Worm (Caenorhabditis elegans) whole organism, early embryonic: Measurements from ENCODE around the gene ugt-15.

Experiments used
- B0310.2 ChIP-seq: sonication (generic microtip); optimal IDR thresholded peaks from 2 replicates; lab custom pipeline; 2016; ENCODE audit warnings: mild to moderate bottlenecking, missing genetic modification characterization, missing compliant biosample characterization
- F13C5.2 ChIP-seq: sonication (generic microtip); optimal IDR thresholded peaks from 2 replicates; lab custom pipeline; 2017; ENCODE audit warnings: mild to moderate bottlenecking, missing genetic modification characterization, inconsistent platforms, missing compliant biosample characterization
- aly-1 ChIP-seq: sonication (generic microtip); optimal IDR thresholded peaks from 2 replicates; lab custom pipeline; 2016; ENCODE audit warnings: missing genetic modification characterization, missing compliant biosample characterization
- ama-1 ChIP-seq: fragments of 150-350 bp; optimal IDR thresholded peaks from 2 replicates; lab custom pipeline; 2014
- ceh-13 ChIP-seq: fragments of 200-800 bp; sonication (Bioruptor generic); optimal IDR thresholded peaks from 2 replicates; lab custom pipeline; 2018; ENCODE audit warnings: mild to moderate bottlenecking, missing genetic modification characterization, missing compliant biosample characterization
- ceh-36 ChIP-seq: sonication (generic microtip); optimal IDR thresholded peaks from 2 replicates; lab custom pipeline; 2016; ENCODE audit warnings: missing genetic modification characterization, inconsistent platforms, missing compliant biosample characterization
- ets-7 ChIP-seq: sonication (generic microtip); optimal IDR thresholded peaks from 2 replicates; lab custom pipeline; 2016; ENCODE audit warnings: missing genotype, missing genetic modification characterization, missing compliant biosample characterization
- flt-1 ChIP-seq: fragments of 200-800 bp; sonication (Bioruptor generic); IDR thresholded peaks from 2 replicates; pipeline ENCODE4 v1.3.6; 2022; ENCODE audit warnings: missing genetic modification characterization, missing compliant biosample characterization
- hmbx-1 ChIP-seq: sonication (generic microtip); optimal IDR thresholded peaks from 2 replicates; lab custom pipeline; 2016; ENCODE audit warnings: mild to moderate bottlenecking, missing genetic modification characterization, missing compliant biosample characterization
- hmg-4 ChIP-seq: fragments of 200-800 bp; sonication (Bioruptor generic); optimal IDR thresholded peaks from 2 replicates; lab custom pipeline; 2018; ENCODE audit warnings: mild to moderate bottlenecking, missing genetic modification characterization, missing compliant biosample characterization
- hnd-1 ChIP-seq: sonication (generic microtip); optimal IDR thresholded peaks from 2 replicates; lab custom pipeline; 2016; ENCODE audit warnings: missing genetic modification characterization, missing compliant biosample characterization
- pes-1 ChIP-seq: fragments of 200-800 bp; sonication (Bioruptor generic); IDR thresholded peaks from 2 replicates; pipeline ENCODE4 v1.3.6; 2022; ENCODE audit warnings: missing genetic modification reagents, missing genetic modification characterization, missing compliant biosample characterization
- scrt-1 ChIP-seq: fragments of 200-800 bp; sonication (Bioruptor generic); IDR thresholded peaks from 2 replicates; pipeline ENCODE4 v1.3.6; 2022; ENCODE audit warnings: missing genetic modification characterization, missing compliant biosample characterization
- sea-1 ChIP-seq: fragments of 200-800 bp; sonication (Bioruptor generic); conservative IDR thresholded peaks from 2 replicates; pipeline ENCODE4 v1.3.6; 2022; ENCODE audit warnings: missing genetic modification characterization, missing compliant biosample characterization
- tbx-11 ChIP-seq: fragments of 200-800 bp; sonication (Bioruptor generic); IDR thresholded peaks from 2 replicates; pipeline ENCODE4 v1.3.6; 2022; ENCODE audit warnings: missing genetic modification characterization, missing compliant biosample characterization
- tbx-37 ChIP-seq: fragments of 200-800 bp; sonication (Bioruptor generic); conservative IDR thresholded peaks from 2 replicates; pipeline ENCODE4 v1.3.6; 2022; ENCODE audit warnings: missing genetic modification reagents, missing genetic modification characterization, missing compliant biosample characterization
- tra-4 ChIP-seq: sonication (generic microtip); optimal IDR thresholded peaks from 2 replicates; lab custom pipeline; 2017; ENCODE audit warnings: missing genetic modification characterization, missing compliant biosample characterization

The ugt-15 gene

ce11 chrV:12792752-12793151 lies 34.6 kb upstream of the ugt-15 start, which contains the start of gene ugt-5:
Gene ugt-5 (minus strand): TSS chrV:12792965.
- TF ChIP-seq ama-1 (lab: Kevin White, UChicago), result no peak
- no peak for TF ChIP-seq aly-1 (tag; lab: Kevin White, UChicago)
- TF ChIP-seq hmg-4 (GFP tag; lab: Kevin White, UChicago), result no peak
- no peak for TF ChIP-seq scrt-1
- TF ChIP-seq tbx-11 (GFP tag; lab: Robert Waterston, UW), result no peak
- no peak for TF ChIP-seq ceh-36 (tag; lab: Kevin White, UChicago)
- no peak for TF ChIP-seq hnd-1

- TF ChIP-seq scrt-1 (no peak), flt-1 (GFP tag; lab: Robert Waterston, UW) (no peak), hmbx-1 (tag; lab: Kevin White, UChicago) (no peak), F13C5.2 (tag; lab: Kevin White, UChicago) (no peak), ceh-13 (GFP tag; lab: Kevin White, UChicago) (no peak), pes-1 (GFP tag; lab: Robert Waterston, UW) (no peak), tbx-11 (GFP tag; lab: Robert Waterston, UW) (no peak), hmg-4 (GFP tag; lab: Kevin White, UChicago) (no peak), hnd-1 (no peak), ets-7 (tag; lab: Kevin White, UChicago) (no peak), ceh-36 (tag; lab: Kevin White, UChicago) (no peak)
These were observed 32.1 kb upstream of the ugt-15 start, which contains the start of gene ugt-4 for ce11 chrV:12795196-12795595. Gene ugt-4 (minus strand): TSS chrV:12795336.

ce11 chrV:12795927-12796326 lies 31.4 kb upstream of the ugt-15 start:
- TF ChIP-seq hnd-1 (no peak), ceh-36 (tag; lab: Kevin White, UChicago) (no peak), B0310.2 (tag; lab: Kevin White, UChicago) (no peak), ceh-13 (GFP tag; lab: Kevin White, UChicago) (no peak), sea-1 (no peak), ets-7 (tag; lab: Kevin White, UChicago) (no peak), tbx-37 (no peak), aly-1 (tag; lab: Kevin White, UChicago) (no peak), hmbx-1 (tag; lab: Kevin White, UChicago) (no peak), flt-1 (GFP tag; lab: Robert Waterston, UW) (no peak)

ce11 chrV:12796908-12797490 lies 30.3 kb upstream of the ugt-15 start:
- TF ChIP-seq tra-4 (tag; lab: Kevin White, UChicago) (no peak), scrt-1 (no peak), sea-1 (no peak), B0310.2 (tag; lab: Kevin White, UChicago) (no peak), F13C5.2 (tag; lab: Kevin White, UChicago) (no peak), aly-1 (tag; lab: Kevin White, UChicago) (no peak), flt-1 (GFP tag; lab: Robert Waterston, UW) (no peak), ama-1 (lab: Kevin White, UChicago) (no peak), ets-7 (tag; lab: Kevin White, UChicago) (no peak), ceh-13 (GFP tag; lab: Kevin White, UChicago) (no peak), tbx-11 (GFP tag; lab: Robert Waterston, UW) (no peak)

- TF ChIP-seq flt-1 (GFP tag; lab: Robert Waterston, UW), result no peak
- no peak for TF ChIP-seq ceh-13 (GFP tag; lab: Kevin White, UChicago)
- no peak for TF ChIP-seq F13C5.2 (tag; lab: Kevin White, UChicago)
- TF ChIP-seq ama-1 (lab: Kevin White, UChicago), result no peak
- TF ChIP-seq ceh-36 (tag; lab: Kevin White, UChicago), result no peak
- no peak for TF ChIP-seq tra-4 (tag; lab: Kevin White, UChicago)
- no peak for TF ChIP-seq hnd-1
- no peak for TF ChIP-seq B0310.2 (tag; lab: Kevin White, UChicago)
These were observed 29.3 kb upstream of the ugt-15 start, which contains the start of gene ugt-6 for ce11 chrV:12797992-12798391. Gene ugt-6 (minus strand): TSS chrV:12798224.

- TF ChIP-seq pes-1 (GFP tag; lab: Robert Waterston, UW) (no peak), sea-1 (no peak), scrt-1 (no peak)
These were observed 27.1 kb upstream of the ugt-15 start, which contains the start of gene ugt-3 for ce11 chrV:12800171-12800570. Gene ugt-3 (minus strand): TSS chrV:12800271.

- no peak for TF ChIP-seq F13C5.2 (tag; lab: Kevin White, UChicago)
- TF ChIP-seq aly-1 (tag; lab: Kevin White, UChicago), result no peak
- TF ChIP-seq ama-1 (lab: Kevin White, UChicago), result no peak
- no peak for TF ChIP-seq ceh-36 (tag; lab: Kevin White, UChicago)
- no peak for TF ChIP-seq tbx-37
- TF ChIP-seq ets-7 (tag; lab: Kevin White, UChicago), result no peak
- TF ChIP-seq hmbx-1 (tag; lab: Kevin White, UChicago), result no peak
- TF ChIP-seq scrt-1, result no peak
- TF ChIP-seq hnd-1, result no peak
- TF ChIP-seq ceh-13 (GFP tag; lab: Kevin White, UChicago), result no peak
- TF ChIP-seq flt-1 (GFP tag; lab: Robert Waterston, UW), result no peak
These were observed 24.0 kb upstream of the ugt-15 start, which contains the start of gene srbc-45 for ce11 chrV:12803274-12803673. Gene srbc-45 (plus strand): TSS chrV:12803574.

- TF ChIP-seq hmg-4 (GFP tag; lab: Kevin White, UChicago), result no peak
- TF ChIP-seq hmbx-1 (tag; lab: Kevin White, UChicago), result no peak
- TF ChIP-seq hnd-1, result no peak
- TF ChIP-seq B0310.2 (tag; lab: Kevin White, UChicago), result no peak
- no peak for TF ChIP-seq scrt-1
- TF ChIP-seq ceh-36 (tag; lab: Kevin White, UChicago), result no peak
- no peak for TF ChIP-seq F13C5.2 (tag; lab: Kevin White, UChicago)
- no peak for TF ChIP-seq tra-4 (tag; lab: Kevin White, UChicago)
- no peak for TF ChIP-seq sea-1
- TF ChIP-seq ama-1 (lab: Kevin White, UChicago), result no peak
- no peak for TF ChIP-seq ets-7 (tag; lab: Kevin White, UChicago)
- TF ChIP-seq pes-1 (GFP tag; lab: Robert Waterston, UW), result no peak
- no peak for TF ChIP-seq ceh-13 (GFP tag; lab: Kevin White, UChicago)
- no peak for TF ChIP-seq aly-1 (tag; lab: Kevin White, UChicago)
These were observed 21.1 kb upstream of the ugt-15 start, which contains the start of gene ZC443.7 for ce11 chrV:12806190-12806589. Gene ZC443.7 (plus strand): TSS chrV:12806490.
